Worm (Caenorhabditis elegans): ENCODE data around the gene R74.2.

DNA sequence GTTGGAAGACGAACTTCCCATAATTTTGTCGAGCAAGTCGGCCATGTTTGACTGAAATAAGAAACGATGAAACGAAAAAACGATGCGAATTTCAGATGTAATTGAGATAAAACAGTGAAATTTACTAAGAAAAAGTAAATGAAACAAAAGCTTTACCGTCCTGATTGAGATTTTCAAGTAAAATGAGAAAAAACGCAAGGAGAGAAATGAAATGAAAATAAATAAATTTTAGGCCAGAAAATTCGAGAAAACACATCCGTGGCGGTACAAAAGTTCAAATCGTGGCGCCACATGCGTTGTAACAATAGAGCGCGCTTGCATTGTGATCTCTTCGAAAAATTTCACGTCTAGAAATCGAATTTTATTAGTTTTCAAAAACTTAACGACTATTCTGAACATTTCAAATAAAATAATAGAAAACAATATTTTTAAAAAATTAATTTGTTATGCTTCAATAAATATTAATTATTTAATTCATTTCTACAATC lies 11.8 kb upstream of the R74.2 start, which contains the start of the genes hrde-1 and C16C10.13:
- TF ChIP-seq ztf-11 (tag; optimal IDR thresholded peaks at IDR 0.05) = no peak
- TF ChIP-seq zag-1 (tag; optimal IDR thresholded peaks at IDR 0.05) = no peak
- no peak for TF ChIP-seq ceh-82 (tag; optimal IDR thresholded peaks at IDR 0.05)
- TF ChIP-seq fkh-10 (GFP tag; optimal IDR thresholded peaks at IDR 0.05) = no peak
- no peak for TF ChIP-seq mep-1 (tag; optimal IDR thresholded peaks at IDR 0.05)
- TF ChIP-seq fos-1 (tag; optimal IDR thresholded peaks at IDR 0.05) = no peak
- TF ChIP-seq madf-9 (GFP tag; conservative IDR thresholded peaks at IDR 0.05) = no peak
- TF ChIP-seq attf-4 (tag; optimal IDR thresholded peaks at IDR 0.05) = no peak
- TF ChIP-seq pha-4 (GFP tag; IDR thresholded peaks at IDR 0.05) = no peak
- no peak for TF ChIP-seq pha-4 (tag; optimal IDR thresholded peaks at IDR 0.05)
- no peak for TF ChIP-seq duxl-1 (tag; optimal IDR thresholded peaks at IDR 0.05; ENCODE audit: poor library complexity)
- TF ChIP-seq F37D6.2 (tag; optimal IDR thresholded peaks at IDR 0.05) = no peak
- no peak for TF ChIP-seq ces-1 (GFP tag; optimal IDR thresholded peaks at IDR 0.05)
- TF ChIP-seq F49E8.2 (tag; optimal IDR thresholded peaks at IDR 0.05; ENCODE audit: borderline replicate concordance) = peak; percentile 77
